Worm (Caenorhabditis elegans) whole organism, midembryonic: ENCODE measurements around the gene catp-6.

ENCODE experiments used
- T22C8.4 ChIP-seq: fragments of 200-800 bp; sonication (Bioruptor generic); IDR thresholded peaks from 2 replicates; pipeline ENCODE4 v1.3.6; 2022; ENCODE audit warnings: missing genetic modification characterization, missing compliant biosample characterization
- ztf-29 ChIP-seq: fragments of 200-800 bp; sonication (Bioruptor generic); IDR thresholded peaks from 2 replicates; pipeline ENCODE4 v1.3.6; 2022; ENCODE audit warnings: missing genetic modification reagents, missing genetic modification characterization, missing compliant biosample characterization

- no peak for TF ChIP-seq ztf-29 (GFP tag; lab: Robert Waterston, UW)
- TF ChIP-seq T22C8.4 (GFP tag; lab: Robert Waterston, UW): no peak
These were observed 20.8 kb downstream of the catp-6 start for ce11 chrIV:9803544-9803943.
